Worm (Caenorhabditis elegans) whole organism, late embryonic: ENCODE data around the gene lgc-24.

Experiments
- ceh-22 ChIP-seq: sonication (generic microtip); optimal IDR thresholded peaks from 2 replicates; lab custom pipeline; 2017; ENCODE audit warnings: missing biosample characterization, missing genetic modification characterization
- ceh-45 ChIP-seq: fragments of 200-800 bp; sonication (Bioruptor generic); IDR thresholded peaks from 2 replicates; pipeline ENCODE4 v1.3.6; 2022; ENCODE audit warnings: missing genetic modification reagents, missing genetic modification characterization, missing compliant biosample characterization
- lin-11 ChIP-seq: fragments of 200-800 bp; sonication (Bioruptor generic); optimal IDR thresholded peaks from 2 replicates; lab custom pipeline; 2018; ENCODE audit warnings: mild to moderate bottlenecking, missing genetic modification characterization, missing compliant biosample characterization
- nfya-1 ChIP-seq: sonication (generic microtip); optimal IDR thresholded peaks from 2 replicates; lab custom pipeline; 2017; ENCODE audit warnings: missing genetic modification characterization, mild to moderate bottlenecking, missing compliant biosample characterization, antibody characterized with exemption, moderate library complexity
- rnt-1 ChIP-seq: sonication (generic microtip); optimal IDR thresholded peaks from 2 replicates; lab custom pipeline; 2016; ENCODE audit warnings: missing genetic modification characterization, missing compliant biosample characterization

ce11 chrX:12111213-12111612 is 42.9 kb downstream of the lgc-24 start, which contains the start of gene lgc-14:
- TF ChIP-seq rnt-1 (no peak), ceh-45 (GFP tag; lab: Robert Waterston, UW) (no peak), lin-11 (tag; lab: Kevin White, UChicago) (no peak), nfya-1 (tag; lab: Kevin White, UChicago) (no peak), ceh-22 (tag; lab: Kevin White, UChicago) (no peak)
